Fruit fly (Drosophila melanogaster): Measurements from ENCODE around the gene KP78a.

DNA sequence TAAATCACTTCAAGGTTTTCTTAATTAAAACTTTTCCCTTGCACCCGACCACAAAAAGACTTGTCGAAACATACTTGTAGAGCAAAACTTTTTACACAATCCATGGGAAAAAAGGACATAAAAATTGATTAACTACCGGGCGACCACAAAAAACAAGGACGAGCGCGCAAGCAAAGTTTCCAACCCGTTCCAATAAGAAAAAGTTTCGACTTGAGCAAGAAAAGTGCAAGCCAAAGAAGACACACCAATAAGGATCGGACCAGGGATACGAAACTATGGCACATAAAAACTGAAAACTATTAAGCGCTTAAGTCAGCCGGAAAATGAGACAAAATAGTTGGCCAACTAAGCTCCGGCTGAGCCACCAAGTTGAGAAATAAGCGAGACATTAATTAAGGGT lies 9.0 kb downstream of the KP78a start:
- TF ChIP-seq CG8478 (optimal IDR thresholded peaks at IDR 0.05) (no peak), CTCF (optimal IDR thresholded peaks at IDR 0.05) (peak; percentile 35 to 42)
